Fruit fly (Drosophila melanogaster): ENCODE data around the gene rux.

The rux gene

dm6 chrX:6012976-6013684, 24.5 kb downstream of the rux start, which contains the start of gene mab-21 (continued):
- TF ChIP-seq Trl (optimal IDR thresholded peaks at IDR 0.05) = peak; percentile 81 to 92
- peak; percentile 41 for TF ChIP-seq Trl (GFP tag; optimal IDR thresholded peaks at IDR 0.05)
- 0 out of 3 replicates have a peak, but pooled peaks have one; percentile 31 for TF ChIP-seq CG34224 (GFP tag; IDR thresholded peaks at IDR 0.05; ENCODE audit: partially characterized antibody)
- 0 out of 2 replicates have a peak, but pooled peaks have one; percentile 8 for TF ChIP-seq crol (GFP tag; IDR thresholded peaks at IDR 0.05)
- no peak for TF ChIP-seq CG14050 (GFP tag; IDR thresholded peaks at IDR 0.05)
- no peak for TF ChIP-seq Gug (GFP tag; IDR thresholded peaks at IDR 0.05)
- no peak for TF ChIP-seq CG11093 (GFP tag; IDR thresholded peaks at IDR 0.05)
- no peak for TF ChIP-seq bigmax (GFP tag; optimal IDR thresholded peaks at IDR 0.05)
- TF ChIP-seq z (GFP tag; IDR thresholded peaks at IDR 0.05) = 0 out of 3 replicates have a peak, but pooled peaks have one; percentile 9
- no peak for TF ChIP-seq CG4854 (GFP tag; optimal IDR thresholded peaks at IDR 0.05)
- no peak for TF ChIP-seq Hmr (GFP tag; optimal IDR thresholded peaks at IDR 0.05)
- no peak for TF ChIP-seq CkIIα-i1 (GFP tag; IDR thresholded peaks at IDR 0.05)
- TF ChIP-seq seq (GFP tag; IDR thresholded peaks at IDR 0.05) = peak; percentile 50
- TF ChIP-seq phol (tag; optimal IDR thresholded peaks at IDR 0.05) = peak; percentile 17
- no peak for TF ChIP-seq CG12391 (tag; optimal IDR thresholded peaks at IDR 0.05)
- no peak for TF ChIP-seq aop (GFP tag; IDR thresholded peaks at IDR 0.05)
- TF ChIP-seq Pdp1 (GFP tag; optimal IDR thresholded peaks at IDR 0.05) = no peak
- no peak for TF ChIP-seq Optix (GFP tag; IDR thresholded peaks at IDR 0.05)
- no peak for TF ChIP-seq br (optimal IDR thresholded peaks at IDR 0.05)
- no peak for TF ChIP-seq CG7928 (GFP tag; optimal IDR thresholded peaks at IDR 0.05)
- no peak for TF ChIP-seq CG18764 (GFP tag; optimal IDR thresholded peaks at IDR 0.05)
- peak; percentile 5 for TF ChIP-seq grn (GFP tag; optimal IDR thresholded peaks at IDR 0.05)
- TF ChIP-seq gcm2 (GFP tag; optimal IDR thresholded peaks at IDR 0.05) = no peak
- peak; percentile 76 for TF ChIP-seq Jarid2 (GFP tag; optimal IDR thresholded peaks at IDR 0.05)
- TF ChIP-seq CG10321 (GFP tag; IDR thresholded peaks at IDR 0.05) = peak; percentile 92
- no peak for TF ChIP-seq CG12071 (GFP tag; optimal IDR thresholded peaks at IDR 0.05)
- no peak for TF ChIP-seq CG3281 (GFP tag; optimal IDR thresholded peaks at IDR 0.05)
- TF ChIP-seq CG18619 (GFP tag; optimal IDR thresholded peaks at IDR 0.05) = no peak
- TF ChIP-seq ci (GFP tag; IDR thresholded peaks at IDR 0.05) = peak; percentile 28; the same call in 2 of the 3 replicates
- TF ChIP-seq chm (GFP tag; IDR thresholded peaks at IDR 0.05) = peak; percentile 37; the same call in 1 of the 2 replicates
- no peak for TF ChIP-seq esg (GFP tag; conservative IDR thresholded peaks at IDR 0.05)
- TF ChIP-seq abd-A (tag; optimal IDR thresholded peaks at IDR 0.05) = peak; percentile 79
- no peak for TF ChIP-seq slp2 (GFP tag; optimal IDR thresholded peaks at IDR 0.05)
- 0 out of 2 replicates have a peak, but pooled peaks have one; percentile 8 for TF ChIP-seq CG13287 (GFP tag; IDR thresholded peaks at IDR 0.05; ENCODE audit: partially characterized antibody)
- 0 out of 2 replicates have a peak, but pooled peaks have one; percentile 24 for TF ChIP-seq Nf-YA (GFP tag; IDR thresholded peaks at IDR 0.05)
- no peak for TF ChIP-seq Kr (GFP tag; optimal IDR thresholded peaks at IDR 0.05)
- TF ChIP-seq Deaf1 (tag; optimal IDR thresholded peaks at IDR 0.05) = peak; percentile 25
- TF ChIP-seq sens (GFP tag) = peak; percentile 63
- peak; percentile 79 for TF ChIP-seq yki (optimal IDR thresholded peaks at IDR 0.05)
- TF ChIP-seq CG15696 (tag; optimal IDR thresholded peaks at IDR 0.05) = no peak
- TF ChIP-seq Max (GFP tag; optimal IDR thresholded peaks at IDR 0.05) = no peak
- TF ChIP-seq B-H2 (GFP tag; optimal IDR thresholded peaks at IDR 0.05) = no peak
- no peak for TF ChIP-seq CG11560 (tag; IDR thresholded peaks at IDR 0.05)
- peak; percentile 42; the same call in 1 of the 3 replicates for TF ChIP-seq HLH4C (GFP tag; IDR thresholded peaks at IDR 0.05; ENCODE audit: partially characterized antibody)
- no peak for TF ChIP-seq inv (GFP tag; IDR thresholded peaks at IDR 0.05; ENCODE audit: partially characterized antibody)
- no peak for TF ChIP-seq CG8359 (GFP tag; optimal IDR thresholded peaks at IDR 0.05; ENCODE audit: borderline replicate concordance)
- peak; percentile 1 for TF ChIP-seq CoRest (tag; optimal IDR thresholded peaks at IDR 0.05)
- TF ChIP-seq CG12104 (GFP tag; optimal IDR thresholded peaks at IDR 0.05) = no peak
- peak; percentile 95 for TF ChIP-seq cg (GFP tag; optimal IDR thresholded peaks at IDR 0.05)
- no peak for TF ChIP-seq her (GFP tag; optimal IDR thresholded peaks at IDR 0.05)

Measured in whole organism, embryonic.